Fruit fly (Drosophila melanogaster) whole organism, prepupa: ENCODE measurements around the gene CG43407.

Experiments
- CG10631 ChIP-seq: fragments of 200-800 bp; sonication (Bioruptor generic); optimal IDR thresholded peaks from 2 replicates; lab custom pipeline; 2016; ENCODE audit warnings: missing biosample characterization, missing genetic modification characterization
- CG3032 ChIP-seq: fragments of 200-800 bp; optimal IDR thresholded peaks from 2 replicates; lab custom pipeline; 2019; ENCODE audit warnings: missing biosample characterization, mild to moderate bottlenecking, missing genetic modification characterization, moderate library complexity
- CG3919 ChIP-seq: fragments of 200-800 bp; sonication (Bioruptor generic); optimal IDR thresholded peaks from 3 replicates; lab custom pipeline; 2016; ENCODE audit warnings: missing biosample characterization, missing genetic modification characterization
- CG9139 ChIP-seq: fragments of 200-800 bp; sonication (Bioruptor generic); optimal IDR thresholded peaks from 3 replicates; lab custom pipeline; 2017; ENCODE audit warnings: missing biosample characterization, mild to moderate bottlenecking, missing genetic modification characterization
- Eip78C ChIP-seq: fragments of 200-800 bp; sonication (Bioruptor generic); peaks from one replicate; lab custom pipeline; 2016; ENCODE audit warnings: missing biosample characterization, missing genetic modification characterization
- OdsH ChIP-seq: fragments of 200-800 bp; sonication (Bioruptor generic); optimal IDR thresholded peaks from 3 replicates; lab custom pipeline; 2016; ENCODE audit warnings: missing biosample characterization, missing genetic modification characterization
- Smox ChIP-seq: fragments of 200-800 bp; sonication (Bioruptor generic); optimal IDR thresholded peaks from 3 replicates; lab custom pipeline; 2016; ENCODE audit warnings: missing biosample characterization, missing genetic modification characterization
- Sox102F ChIP-seq: fragments of 200-800 bp; sonication (Bioruptor generic); optimal IDR thresholded peaks from 2 replicates; lab custom pipeline; 2016; ENCODE audit warnings: missing biosample characterization, mild to moderate bottlenecking, missing genetic modification characterization
- cyc ChIP-seq: fragments of 200-800 bp; sonication (Bioruptor generic); optimal IDR thresholded peaks from 3 replicates; lab custom pipeline; 2016; ENCODE audit warnings: missing biosample characterization, missing genetic modification characterization
- pdm3 ChIP-seq: fragments of 200-800 bp; sonication (Bioruptor generic); optimal IDR thresholded peaks from 3 replicates; lab custom pipeline; 2016; ENCODE audit warnings: missing biosample characterization, missing genetic modification characterization

dm6 chr3L:19055064-19055463, 1.9 kb upstream of the CG43407 start:
- TF ChIP-seq Sox102F (GFP tag; lab: Kevin White, UChicago) (peak; percentile 17), pdm3 (GFP tag; lab: Kevin White, UChicago) (peak; percentile 50), cyc (no peak), Smox (GFP tag; lab: Kevin White, UChicago) (peak; percentile 17), CG3032 (tag; lab: Kevin White, UChicago) (peak; percentile 69), CG3919 (GFP tag; lab: Kevin White, UChicago) (peak; percentile 32), CG9139 (peak; percentile 62), CG10631 (GFP tag; lab: Kevin White, UChicago) (peak; percentile 69), OdsH (GFP tag; lab: Kevin White, UChicago) (peak; percentile 46), Eip78C (GFP tag; lab: Kevin White, UChicago) (peak; percentile 92)
